Fruit fly (Drosophila melanogaster) whole organism, pupa: ENCODE data around the gene CG4653.

Source experiments
- CG34367 ChIP-seq: fragments of 200-800 bp; sonication (Bioruptor generic); optimal IDR thresholded peaks from 2 replicates; lab custom pipeline; 2018; ENCODE audit warnings: missing biosample characterization, mild to moderate bottlenecking, missing genetic modification characterization
- Snoo ChIP-seq: fragments of 200-800 bp; sonication (Bioruptor generic); optimal IDR thresholded peaks from 3 replicates; lab custom pipeline; 2017; ENCODE audit warnings: missing biosample characterization, mild to moderate bottlenecking, missing genetic modification characterization, inconsistent platforms

dm6 chrX:16724544-16724943, 20.7 kb downstream of the CG4653 start:
- TF ChIP-seq CG34367 (tag; lab: Kevin White, UChicago) (no peak), Snoo (tag; lab: Kevin White, UChicago) (no peak)
